Fruit fly (Drosophila melanogaster) whole organism, embryonic: Measurements from ENCODE around the gene CG34384.

Experiments
- Adf1 ChIP-seq: fragments of 200-800 bp; sonication (Bioruptor generic); IDR thresholded peaks from 2 replicates; pipeline ENCODE4 v1.3.6; 2022; ENCODE audit warnings: missing biosample characterization, missing genetic modification characterization
- CG10267 ChIP-seq: fragments of 200-800 bp; sonication (Bioruptor generic); optimal IDR thresholded peaks from 2 replicates; lab custom pipeline; 2018; ENCODE audit warnings: missing biosample characterization, mild to moderate bottlenecking, missing genetic modification characterization, moderate library complexity
- CG10543 ChIP-seq: fragments of 200-800 bp; sonication (Bioruptor generic); optimal IDR thresholded peaks from 3 replicates; lab custom pipeline; 2017; ENCODE audit warnings: missing biosample characterization, mild to moderate bottlenecking, missing genetic modification characterization, moderate library complexity
- CG12744 ChIP-seq: fragments of 200-800 bp; sonication (Bioruptor generic); optimal IDR thresholded peaks from 2 replicates; lab custom pipeline; 2016; ENCODE audit warnings: missing biosample characterization, missing genetic modification characterization
- CG13287 ChIP-seq: fragments of 200-800 bp; sonication (Bioruptor generic); IDR thresholded peaks from 2 replicates; pipeline ENCODE4 v1.3.6; 2022; ENCODE audit warnings: missing biosample characterization, missing genetic modification characterization; ENCODE audit not compliant: partially characterized antibody
- CG15269 ChIP-seq: fragments of 200-800 bp; sonication (Bioruptor generic); optimal IDR thresholded peaks from 2 replicates; lab custom pipeline; 2018; ENCODE audit warnings: missing biosample characterization, mild to moderate bottlenecking, missing genetic modification characterization, moderate library complexity
- CG15696 ChIP-seq: fragments of 200-800 bp; sonication (Bioruptor generic); optimal IDR thresholded peaks from 2 replicates; lab custom pipeline; 2019; ENCODE audit warnings: missing biosample characterization, mild to moderate bottlenecking, missing genetic modification characterization, moderate library complexity
- CG17359 ChIP-seq: fragments of 200-800 bp; sonication (Bioruptor generic); optimal IDR thresholded peaks from 3 replicates; lab custom pipeline; 2018; ENCODE audit warnings: missing biosample characterization, mild to moderate bottlenecking, missing genetic modification characterization, moderate library complexity
- CG17385 ChIP-seq: fragments of 200-800 bp; sonication (Bioruptor generic); optimal IDR thresholded peaks from 3 replicates; lab custom pipeline; 2018; ENCODE audit warnings: missing biosample characterization, mild to moderate bottlenecking, missing genetic modification characterization
- CG17802 ChIP-seq: fragments of 200-800 bp; sonication (Bioruptor generic); optimal IDR thresholded peaks from 2 replicates; lab custom pipeline; 2018; ENCODE audit warnings: missing biosample characterization, mild to moderate bottlenecking, missing genetic modification characterization, moderate library complexity
- CG2129 ChIP-seq: fragments of 200-800 bp; sonication (Bioruptor generic); IDR thresholded peaks from 2 replicates; pipeline ENCODE4 v1.3.6; 2022; ENCODE audit warnings: missing biosample characterization, missing genetic modification characterization; ENCODE audit not compliant: partially characterized antibody
- CG2202 ChIP-seq: fragments of 200-800 bp; sonication (Bioruptor generic); optimal IDR thresholded peaks from 2 replicates; lab custom pipeline; 2018; ENCODE audit warnings: missing biosample characterization, mild to moderate bottlenecking, missing genetic modification characterization
- CG2678 ChIP-seq: fragments of 200-800 bp; sonication (Bioruptor generic); optimal IDR thresholded peaks from 3 replicates; lab custom pipeline; 2019; ENCODE audit warnings: missing biosample characterization, mild to moderate bottlenecking, missing genetic modification characterization, moderate library complexity
- CG34224 ChIP-seq: fragments of 200-800 bp; sonication (Bioruptor generic); IDR thresholded peaks from 3 replicates; pipeline ENCODE4 v1.3.6; 2022; ENCODE audit warnings: missing biosample characterization, missing genetic modification characterization; ENCODE audit not compliant: partially characterized antibody
- CG5953 ChIP-seq: fragments of 200-800 bp; sonication (Bioruptor generic); IDR thresholded peaks from 2 replicates; pipeline ENCODE4 v1.3.6; 2022; ENCODE audit warnings: missing biosample characterization, missing genetic modification characterization
- CG9876 ChIP-seq: fragments of 200-800 bp; sonication (Bioruptor generic); optimal IDR thresholded peaks from 2 replicates; lab custom pipeline; 2016; ENCODE audit warnings: missing biosample characterization, missing genetic modification characterization
- CG9932 ChIP-seq: fragments of 200-800 bp; sonication (Bioruptor generic); IDR thresholded peaks from 2 replicates; pipeline ENCODE4 v1.3.6; 2022; ENCODE audit warnings: missing biosample characterization, missing genetic modification characterization
- Dp ChIP-seq: fragments of 200-800 bp; sonication (Bioruptor generic); optimal IDR thresholded peaks from 2 replicates; lab custom pipeline; 2018; ENCODE audit warnings: missing biosample characterization, mild to moderate bottlenecking, missing genetic modification characterization, moderate library complexity
- Elba2 ChIP-seq: fragments of 200-800 bp; sonication (Bioruptor generic); optimal IDR thresholded peaks from 3 replicates; lab custom pipeline; 2016; ENCODE audit warnings: missing biosample characterization, missing genetic modification characterization
- Ets65A ChIP-seq: fragments of 200-800 bp; sonication (Bioruptor generic); peaks from one replicate; lab custom pipeline; 2016; ENCODE audit warnings: missing biosample characterization, missing genetic modification characterization
- Gug ChIP-seq: fragments of 200-800 bp; sonication (Bioruptor generic); IDR thresholded peaks from 4 replicates; pipeline ENCODE4 v1.3.6; 2022; ENCODE audit warnings: missing biosample characterization, missing genetic modification characterization
- HmgZ ChIP-seq: fragments of 200-800 bp; sonication (Bioruptor generic); optimal IDR thresholded peaks from 2 replicates; lab custom pipeline; 2018; ENCODE audit warnings: missing biosample characterization, mild to moderate bottlenecking, missing genetic modification characterization
- Lim3 ChIP-seq: fragments of 200-800 bp; sonication (Bioruptor generic); IDR thresholded peaks from 2 replicates; pipeline ENCODE4 v1.3.6; 2022; ENCODE audit warnings: missing biosample characterization, missing genetic modification characterization
- MESR4 ChIP-seq: fragments of 200-800 bp; sonication (Bioruptor generic); optimal IDR thresholded peaks from 2 replicates; lab custom pipeline; 2018; ENCODE audit warnings: missing biosample characterization, mild to moderate bottlenecking, missing genetic modification characterization, moderate library complexity
- Pdp1 ChIP-seq, 2 experiments: fragments of 200-800 bp; sonication (Bioruptor generic); optimal IDR thresholded peaks; 3 replicates each; lab custom pipeline; 2016; ENCODE audit warnings: missing biosample characterization in 2 of 2, missing genetic modification characterization in 2 of 2, mild to moderate bottlenecking in 1 of 2, moderate library complexity in 1 of 2
- Sox100B ChIP-seq: fragments of 200-800 bp; sonication (Bioruptor generic); optimal IDR thresholded peaks from 3 replicates; lab custom pipeline; 2018; ENCODE audit warnings: missing biosample characterization, mild to moderate bottlenecking, missing genetic modification characterization
- Sry-β ChIP-seq: fragments of 200-800 bp; sonication (Bioruptor generic); optimal IDR thresholded peaks from 2 replicates; lab custom pipeline; 2018; ENCODE audit warnings: missing biosample characterization, mild to moderate bottlenecking, missing genetic modification characterization, moderate library complexity
- YL-1 ChIP-seq: fragments of 200-800 bp; sonication (Bioruptor generic); optimal IDR thresholded peaks from 3 replicates; lab custom pipeline; 2017; ENCODE audit warnings: missing biosample characterization, mild to moderate bottlenecking, missing genetic modification characterization
- ac ChIP-seq: fragments of 200-800 bp; sonication (Bioruptor generic); optimal IDR thresholded peaks from 3 replicates; lab custom pipeline; 2017; ENCODE audit warnings: missing biosample characterization, mild to moderate bottlenecking, missing genetic modification characterization
- az2 ChIP-seq: fragments of 200-800 bp; sonication (Bioruptor generic); optimal IDR thresholded peaks from 3 replicates; lab custom pipeline; 2016; ENCODE audit warnings: missing biosample characterization, missing genetic modification characterization
- bcd ChIP-seq: fragments of 200-800 bp; sonication (Bioruptor generic); optimal IDR thresholded peaks from 2 replicates; lab custom pipeline; 2017; ENCODE audit warnings: missing biosample characterization, mild to moderate bottlenecking, missing genetic modification characterization
- bigmax ChIP-seq: fragments of 200-800 bp; sonication (Bioruptor generic); optimal IDR thresholded peaks from 2 replicates; lab custom pipeline; 2018; ENCODE audit warnings: missing biosample characterization, mild to moderate bottlenecking, missing genetic modification characterization
- chinmo ChIP-seq: fragments of 200-800 bp; sonication (Bioruptor generic); IDR thresholded peaks from 4 replicates; pipeline ENCODE4 v1.3.6; 2022; ENCODE audit warnings: missing biosample characterization, missing genetic modification characterization; ENCODE audit not compliant: partially characterized antibody
- crp ChIP-seq, 2 experiments: fragments of 200-800 bp; sonication (Bioruptor generic); optimal IDR thresholded peaks; 2 replicates in 1 of 2; 3 replicates in 1 of 2; lab custom pipeline; 2017; ENCODE audit warnings: missing biosample characterization in 2 of 2, missing genetic modification characterization in 2 of 2, mild to moderate bottlenecking in 1 of 2, moderate library complexity in 1 of 2
- gfzf ChIP-seq: fragments of 200-800 bp; sonication (Bioruptor generic); optimal IDR thresholded peaks from 2 replicates; lab custom pipeline; 2016; ENCODE audit warnings: missing biosample characterization, mild to moderate bottlenecking, missing genetic modification characterization, moderate library complexity
- jing ChIP-seq: fragments of 200-800 bp; sonication (Bioruptor generic); optimal IDR thresholded peaks from 2 replicates; lab custom pipeline; 2018; ENCODE audit warnings: missing biosample characterization, mild to moderate bottlenecking, missing genetic modification characterization
- kay ChIP-seq: fragments of 200-800 bp; sonication (Bioruptor generic); optimal IDR thresholded peaks from 2 replicates; lab custom pipeline; 2016; ENCODE audit warnings: missing biosample characterization, missing genetic modification characterization
- klu ChIP-seq: fragments of 200-800 bp; sonication (Bioruptor generic); IDR thresholded peaks from 2 replicates; pipeline ENCODE4 v1.3.6; 2022; ENCODE audit warnings: missing biosample characterization, missing genetic modification characterization
- lab ChIP-seq: fragments of 200-800 bp; sonication (Bioruptor generic); optimal IDR thresholded peaks from 3 replicates; lab custom pipeline; 2017; ENCODE audit warnings: missing biosample characterization, missing genetic modification characterization, mild to moderate bottlenecking, moderate library complexity, missing genetic modification reagents
- luna ChIP-seq: fragments of 200-800 bp; sonication (Bioruptor generic); optimal IDR thresholded peaks from 2 replicates; lab custom pipeline; 2016; ENCODE audit warnings: missing biosample characterization, missing genetic modification characterization
- nerfin-2 ChIP-seq: fragments of 200-800 bp; sonication (Bioruptor generic); IDR thresholded peaks from 2 replicates; pipeline ENCODE4 v1.3.6; 2022; ENCODE audit warnings: missing biosample characterization, missing genetic modification characterization; ENCODE audit not compliant: partially characterized antibody
- nmo ChIP-seq: fragments of 200-800 bp; sonication (Bioruptor generic); optimal IDR thresholded peaks from 2 replicates; lab custom pipeline; 2018; ENCODE audit warnings: missing biosample characterization, mild to moderate bottlenecking, missing genetic modification characterization, moderate library complexity
- pzg ChIP-seq: fragments of 200-800 bp; sonication (Bioruptor generic); optimal IDR thresholded peaks from 3 replicates; lab custom pipeline; 2018; ENCODE audit warnings: missing biosample characterization, mild to moderate bottlenecking, missing genetic modification characterization, moderate library complexity
- stwl ChIP-seq: fragments of 200-800 bp; sonication (Bioruptor generic); optimal IDR thresholded peaks from 3 replicates; lab custom pipeline; 2018; ENCODE audit warnings: missing biosample characterization, mild to moderate bottlenecking, missing genetic modification characterization, moderate library complexity
- trem ChIP-seq: fragments of 200-800 bp; optimal IDR thresholded peaks from 3 replicates; lab custom pipeline; 2019; ENCODE audit warnings: missing biosample characterization, mild to moderate bottlenecking, missing genetic modification characterization, moderate library complexity
- wor ChIP-seq: fragments of 200-800 bp; sonication (Bioruptor generic); IDR thresholded peaks from 2 replicates; pipeline ENCODE4 v1.3.6; 2022; ENCODE audit warnings: missing biosample characterization, missing genetic modification characterization
- z ChIP-seq: fragments of 200-800 bp; sonication (Bioruptor generic); IDR thresholded peaks from 3 replicates; pipeline ENCODE4 v1.3.6; 2022; ENCODE audit warnings: missing biosample characterization, missing genetic modification characterization

CG34384 gene

dm6 chr3R:7899277-7899676 lies 85.1 kb downstream of the CG34384 start:
- peak; percentile 94 for TF ChIP-seq Ets65A (GFP tag; lab: Kevin White, UChicago)
- no peak for TF ChIP-seq Sry-β
- no peak for TF ChIP-seq CG12744 (GFP tag; lab: Kevin White, UChicago)

DNA sequence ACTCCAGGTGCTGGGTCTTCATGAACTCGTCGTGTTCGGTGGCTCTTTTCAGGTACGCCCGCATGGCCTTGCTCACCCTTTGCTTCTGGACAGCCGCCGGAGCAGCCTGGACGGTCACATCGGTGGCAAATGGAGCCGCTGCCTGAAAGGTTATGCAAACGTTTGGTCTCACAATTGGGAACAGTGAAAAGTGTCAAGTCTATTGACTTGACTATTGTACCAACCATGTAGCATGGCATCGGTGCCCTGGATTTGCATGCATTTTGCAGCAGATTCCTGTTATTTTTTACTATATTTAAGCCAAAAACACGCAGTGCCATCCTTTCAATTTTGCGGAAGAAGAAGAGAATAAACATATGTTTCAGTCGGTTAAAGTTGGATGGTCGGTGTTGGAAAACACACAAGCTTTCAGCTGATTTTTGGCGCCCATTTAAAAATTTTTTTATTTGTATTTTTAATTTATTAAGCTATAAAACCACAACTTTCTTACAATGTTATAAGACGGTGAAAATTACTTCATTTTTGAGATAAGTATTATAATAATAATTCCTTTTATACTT lies 88.2 kb downstream of the CG34384 start, which contains the start of gene mRpS9:
mRpS9 (minus strand) TSS at position 355 of the 560 bp plus-strand sequence.
- no peak for TF ChIP-seq CG9876
- no peak for TF ChIP-seq CG15696
- TF ChIP-seq chinmo (GFP tag; lab: Robert Waterston, UW): no peak
- no peak for TF ChIP-seq CG17802 (tag; lab: Kevin White, UChicago)
- TF ChIP-seq Dp: peak; percentile 88
- TF ChIP-seq trem (tag; lab: Kevin White, UChicago): peak; percentile 17
- TF ChIP-seq kay: no peak
- peak; percentile 8 for TF ChIP-seq stwl (tag; lab: Kevin White, UChicago)
- no peak for TF ChIP-seq CG15269 (tag; lab: Kevin White, UChicago)
- TF ChIP-seq klu (GFP tag; lab: Robert Waterston, UW): no peak
- no peak for TF ChIP-seq lab
- TF ChIP-seq CG9932 (GFP tag; lab: Robert Waterston, UW): no peak
- peak; percentile 36 for TF ChIP-seq pzg (GFP tag; lab: Kevin White, UChicago)
- TF ChIP-seq z (GFP tag; lab: Robert Waterston, UW): no peak
- TF ChIP-seq CG13287: peak; percentile 43; the same call in 1 of the 2 replicates
- TF ChIP-seq Lim3 (GFP tag; lab: Robert Waterston, UW): no peak
- TF ChIP-seq Pdp1 (GFP tag; optimal IDR thresholded peaks at IDR 0.05; lab: Kevin White, UChicago): peak in 1 of 2 experiments; percentile 91
- peak; percentile 24 for TF ChIP-seq YL-1
- TF ChIP-seq Gug (GFP tag; lab: Robert Waterston, UW): no peak
- TF ChIP-seq CG34224 (GFP tag; lab: Robert Waterston, UW): peak; percentile 30; the same call in 1 of the 3 replicates
- TF ChIP-seq gfzf (GFP tag; lab: Kevin White, UChicago): peak; percentile 12
- TF ChIP-seq CG5953 (GFP tag; lab: Robert Waterston, UW): no peak
- no peak for TF ChIP-seq nerfin-2 (GFP tag; lab: Robert Waterston, UW)
- TF ChIP-seq Sox100B (GFP tag; lab: Kevin White, UChicago): no peak
- TF ChIP-seq jing (GFP tag; lab: Kevin White, UChicago): no peak
- no peak for TF ChIP-seq ac
- no peak for TF ChIP-seq Elba2 (GFP tag; lab: Kevin White, UChicago)
- TF ChIP-seq crp (GFP tag; optimal IDR thresholded peaks at IDR 0.05; lab: Kevin White, UChicago): peak; percentile 86 to 98
- no peak for TF ChIP-seq CG2202
- no peak for TF ChIP-seq Adf1 (GFP tag; lab: Robert Waterston, UW)
- TF ChIP-seq CG17359 (tag; lab: Kevin White, UChicago): no peak
- TF ChIP-seq CG2678 (tag; lab: Kevin White, UChicago): no peak
- TF ChIP-seq bcd (GFP tag; lab: Kevin White, UChicago): no peak
- TF ChIP-seq MESR4: peak; percentile 61
- TF ChIP-seq nmo: no peak
- no peak for TF ChIP-seq HmgZ (tag; lab: Kevin White, UChicago)
- peak; percentile 97 for TF ChIP-seq CG17385
- TF ChIP-seq luna (GFP tag; lab: Kevin White, UChicago): no peak
- TF ChIP-seq CG2129: no peak
- no peak for TF ChIP-seq az2
- TF ChIP-seq bigmax: peak; percentile 14
- no peak for TF ChIP-seq wor
- no peak for TF ChIP-seq CG10543 (GFP tag; lab: Kevin White, UChicago)
- TF ChIP-seq CG10267 (tag; lab: Kevin White, UChicago): peak; percentile 85
